Fruit fly (Drosophila melanogaster) Kc167 (cell line): Measurements from ENCODE around the gene MED27.

ENCODE experiments used
- Myc ChIP-seq: fragments of >200 bp; optimal IDR thresholded peaks from 2 replicates; lab custom pipeline; 2017; ENCODE audit warnings: missing external identifiers
- insv ChIP-seq: fragments of >200 bp; optimal IDR thresholded peaks from 3 replicates; lab custom pipeline; 2018; ENCODE audit warnings: missing external identifiers
- ttk ChIP-seq: sonication (Bioruptor generic); optimal IDR thresholded peaks from 2 replicates; lab custom pipeline; 2017; ENCODE audit warnings: missing external identifiers

- TF ChIP-seq insv (lab: Kevin White, UChicago) (no peak), Myc (lab: Kevin White, UChicago) (no peak), ttk (lab: Kevin White, UChicago) (no peak)
Observed at dm6 chr3R:5689626-5690025, 34.7 kb downstream of the MED27 start.
